Fruit fly (Drosophila melanogaster): Measurements from ENCODE around the gene Vha14-2.

DNA sequence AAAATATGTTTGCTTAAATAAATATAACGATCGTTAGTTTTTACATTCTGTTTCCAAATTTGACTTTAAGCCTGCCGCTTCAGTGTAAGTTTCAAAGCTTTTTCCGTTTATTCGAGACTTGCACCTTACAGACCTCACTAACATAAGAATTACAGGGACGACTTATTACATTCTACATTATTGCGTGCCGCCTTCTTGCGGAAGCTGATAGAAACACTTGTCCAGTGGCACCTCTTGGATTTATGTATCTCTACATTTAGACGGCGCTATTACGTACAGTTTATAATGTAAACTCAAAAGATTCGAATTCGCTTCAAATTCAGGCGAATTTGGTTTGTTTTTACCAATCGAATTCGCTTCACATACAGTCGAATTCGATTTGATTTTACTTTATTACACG lies 48.3 kb downstream of the Vha14-2 start:
- TF ChIP-seq Myc (optimal IDR thresholded peaks at IDR 0.05), result no peak
- TF ChIP-seq Sin3A (optimal IDR thresholded peaks at IDR 0.05), result no peak
- no peak for TF ChIP-seq insv (optimal IDR thresholded peaks at IDR 0.05)
